Fruit fly (Drosophila melanogaster) S2 (cell line): ENCODE results near the gene RhoGEF3.

Experiments
- CG8478 ChIP-seq: fragments of >200 bp; optimal IDR thresholded peaks from 2 replicates; lab custom pipeline; 2018
- CTCF ChIP-seq, 2 experiments: fragments of >200 bp; optimal IDR thresholded peaks; 2 replicates each; lab custom pipeline; 2018

DNA sequence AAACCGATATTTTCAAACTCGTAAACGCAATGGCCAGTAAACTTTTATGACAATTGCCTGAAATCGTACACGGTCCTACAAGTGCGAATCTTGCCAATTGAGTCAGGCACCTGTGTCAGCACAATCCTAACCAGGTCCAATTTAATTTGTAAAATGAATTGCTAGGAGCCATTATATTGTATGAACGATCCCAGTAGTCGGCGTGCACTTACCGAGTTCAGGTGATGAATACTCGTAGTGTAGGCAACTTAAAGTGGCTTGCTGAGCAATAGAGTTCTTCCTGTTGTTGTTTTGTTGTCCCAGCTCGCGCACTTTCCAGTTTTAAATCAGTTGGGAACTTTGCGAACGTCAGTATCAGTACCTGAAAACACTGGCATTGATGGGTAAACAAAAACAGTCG, 63.3 kb downstream of the RhoGEF3 start:
- TF ChIP-seq CG8478 (lab: Kevin White, UChicago), result no peak
- TF ChIP-seq CTCF (optimal IDR thresholded peaks at IDR 0.05; lab: Kevin White, UChicago), result no peak
